Worm (Caenorhabditis elegans) whole organism, L4 larva: ENCODE data around the gene srd-42.
A peak's percentile ranks its signal among the peaks of the same experiment; 100 is the strongest.

Experiments used
- D1046.2 ChIP-seq: fragments of 200-800 bp; sonication (Bioruptor generic); IDR thresholded peaks from 2 replicates; pipeline ENCODE4 v1.3.6; 2022; ENCODE audit warnings: missing genetic modification characterization, missing compliant biosample characterization
- F26F4.8 ChIP-seq: fragments of 200-800 bp; sonication (Bioruptor generic); conservative IDR thresholded peaks from 2 replicates; pipeline ENCODE4 v1.3.6; 2022; ENCODE audit warnings: missing genetic modification characterization, missing compliant biosample characterization
- F37D6.2 ChIP-seq: sonication (generic microtip); optimal IDR thresholded peaks from 2 replicates; lab custom pipeline; 2016; ENCODE audit warnings: mild to moderate bottlenecking, missing genetic modification characterization, missing compliant biosample characterization
- R02D3.7 ChIP-seq: fragments of 150-350 bp; sonication (generic microtip); optimal IDR thresholded peaks from 3 replicates; lab custom pipeline; 2014; ENCODE audit warnings: missing biosample characterization, missing genetic modification characterization
- aha-1 ChIP-seq: fragments of 150-350 bp; peaks from one replicate; lab custom pipeline; 2014; ENCODE audit warnings: missing biosample characterization, missing genetic modification characterization
- ama-1 ChIP-seq: fragments of 150-350 bp; optimal IDR thresholded peaks from 2 replicates; lab custom pipeline; 2014; ENCODE audit warnings: inconsistent platforms, mixed read lengths
- arid-1 ChIP-seq: fragments of 200-800 bp; sonication (Bioruptor generic); conservative IDR thresholded peaks from 2 replicates; pipeline ENCODE4 v1.3.6; 2022; ENCODE audit warnings: missing genetic modification reagents, missing genetic modification characterization, missing compliant biosample characterization
- attf-4 ChIP-seq: sonication (generic microtip); optimal IDR thresholded peaks from 3 replicates; lab custom pipeline; 2017; ENCODE audit warnings: missing biosample characterization, missing genetic modification characterization
- cey-2 ChIP-seq: sonication (generic microtip); optimal IDR thresholded peaks from 3 replicates; lab custom pipeline; 2017; ENCODE audit warnings: missing genetic modification characterization, mild to moderate bottlenecking, missing compliant biosample characterization, antibody characterized with exemption, borderline replicate concordance; ENCODE audit not compliant: insufficient read depth
- ctbp-1 ChIP-seq: fragments of 200-800 bp; sonication (Bioruptor generic); IDR thresholded peaks from 2 replicates; pipeline ENCODE4 v1.3.6; 2022; ENCODE audit warnings: missing genetic modification reagents, missing genetic modification characterization, missing compliant biosample characterization
- daf-12 ChIP-seq: fragments of 150-350 bp; optimal IDR thresholded peaks from 2 replicates; lab custom pipeline; 2014; ENCODE audit warnings: missing biosample characterization, missing genetic modification reagents, missing genetic modification characterization
- daf-16 ChIP-seq, 3 experiments: sonication (generic microtip); optimal IDR thresholded peaks; 2 replicates each; lab custom pipeline; 2016 to 2017; ENCODE audit warnings: missing genetic modification characterization in 3 of 3, missing genetic modification reagents in 3 of 3, mild to moderate bottlenecking in 2 of 3, missing compliant biosample characterization in 2 of 3, missing biosample characterization in 1 of 3, moderate library complexity in 1 of 3
- daf-19 ChIP-seq: fragments of 200-800 bp; sonication (Bioruptor generic); conservative IDR thresholded peaks from 2 replicates; pipeline ENCODE4 v1.3.6; 2022; ENCODE audit warnings: missing genetic modification characterization, missing compliant biosample characterization
- dmd-9 ChIP-seq: fragments of 200-800 bp; sonication (Bioruptor generic); IDR thresholded peaks from 2 replicates; pipeline ENCODE4 v1.3.6; 2022; ENCODE audit warnings: missing genetic modification reagents, missing genetic modification characterization, missing compliant biosample characterization
- dpl-1 ChIP-seq: fragments of 150-350 bp; optimal IDR thresholded peaks from 2 replicates; lab custom pipeline; 2014; ENCODE audit warnings: missing biosample characterization, missing genetic modification reagents, missing genetic modification characterization
- duxl-1 ChIP-seq: sonication (generic microtip); optimal IDR thresholded peaks from 2 replicates; lab custom pipeline; 2016; ENCODE audit warnings: mild to moderate bottlenecking, missing genetic modification characterization, moderate library complexity, missing compliant biosample characterization; ENCODE audit not compliant: poor library complexity
- egl-27 ChIP-seq: sonication (generic microtip); optimal IDR thresholded peaks from 3 replicates; lab custom pipeline; 2017; ENCODE audit warnings: missing biosample characterization, missing genetic modification reagents, missing genetic modification characterization
- fkh-10 ChIP-seq: fragments of 150-350 bp; optimal IDR thresholded peaks from 2 replicates; lab custom pipeline; 2014; ENCODE audit warnings: missing biosample characterization, missing genetic modification reagents, missing genetic modification characterization
- hlh-30 ChIP-seq: sonication (generic microtip); optimal IDR thresholded peaks from 2 replicates; lab custom pipeline; 2017; ENCODE audit warnings: antibody characterized with exemption, mild to moderate bottlenecking, missing genetic modification characterization, missing compliant biosample characterization; ENCODE audit not compliant: insufficient read depth
- hmg-1.1 ChIP-seq: fragments of 200-800 bp; sonication (Bioruptor generic); IDR thresholded peaks from 2 replicates; pipeline ENCODE4 v1.3.6; 2022; ENCODE audit warnings: missing genetic modification reagents, missing genetic modification characterization, missing compliant biosample characterization
- lin-15B ChIP-seq: fragments of 150-350 bp; sonication (generic microtip); optimal IDR thresholded peaks from 3 replicates; lab custom pipeline; 2014; ENCODE audit warnings: missing biosample characterization, missing genetic modification characterization
- lin-38 ChIP-seq: fragments of 200-800 bp; sonication (Bioruptor generic); IDR thresholded peaks from 2 replicates; pipeline ENCODE4 v1.3.6; 2022; ENCODE audit warnings: missing genetic modification reagents, missing genetic modification characterization, missing compliant biosample characterization
- lin-39 ChIP-seq: fragments of 150-350 bp; optimal IDR thresholded peaks from 2 replicates; lab custom pipeline; 2014; ENCODE audit warnings: missing biosample characterization, missing genetic modification reagents, missing genetic modification characterization
- lsy-2 ChIP-seq, 2 experiments: fragments of 150-350 bp in 1 of 2; sonication (generic microtip) in 1 of 2; optimal IDR thresholded peaks; 2 replicates each; lab custom pipeline; 2014 to 2017; ENCODE audit warnings: missing biosample characterization in 2 of 2, missing genetic modification characterization in 2 of 2
- madf-9 ChIP-seq: fragments of 200-800 bp; sonication (Bioruptor generic); conservative IDR thresholded peaks from 2 replicates; pipeline ENCODE4 v1.3.6; 2022; ENCODE audit warnings: missing genetic modification reagents, missing genetic modification characterization, missing compliant biosample characterization
- mep-1 ChIP-seq: fragments of 150-350 bp; sonication (generic microtip); optimal IDR thresholded peaks from 3 replicates; lab custom pipeline; 2014; ENCODE audit warnings: missing biosample characterization, missing genetic modification characterization
- mxl-3 ChIP-seq: fragments of 200-800 bp; sonication (Bioruptor generic); optimal IDR thresholded peaks from 2 replicates; lab custom pipeline; 2018; ENCODE audit warnings: mild to moderate bottlenecking, missing genetic modification characterization, missing compliant biosample characterization
- nhr-102 ChIP-seq: sonication (generic microtip); optimal IDR thresholded peaks from 2 replicates; lab custom pipeline; 2016; ENCODE audit warnings: mild to moderate bottlenecking, missing genetic modification characterization, moderate library complexity, missing compliant biosample characterization
- nhr-11 ChIP-seq: fragments of 150-350 bp; optimal IDR thresholded peaks from 2 replicates; lab custom pipeline; 2014; ENCODE audit warnings: missing biosample characterization, missing genetic modification characterization
- nhr-28 ChIP-seq: fragments of 150-350 bp; optimal IDR thresholded peaks from 2 replicates; lab custom pipeline; 2014; ENCODE audit warnings: missing biosample characterization, missing genetic modification characterization
- nhr-41 ChIP-seq: fragments of 200-800 bp; sonication (Bioruptor generic); IDR thresholded peaks from 2 replicates; pipeline ENCODE4 v1.3.6; 2022; ENCODE audit warnings: missing genetic modification reagents, missing genetic modification characterization, missing compliant biosample characterization
- nhr-77 ChIP-seq: fragments of 150-350 bp; optimal IDR thresholded peaks from 2 replicates; lab custom pipeline; 2014; ENCODE audit warnings: missing biosample characterization, missing genetic modification characterization
- pha-4 ChIP-seq, 2 experiments: fragments of 150-350 bp in 1 of 2; fragments of 200-800 bp in 1 of 2; sonication (Bioruptor generic) in 1 of 2; IDR thresholded peaks in 1 of 2; optimal IDR thresholded peaks in 1 of 2; 2 replicates each; pipeline versions ENCODE4 v1.3.6 to Lab custom; 2014 to 2022; ENCODE audit warnings: missing genetic modification characterization in 2 of 2, missing genetic modification reagents in 2 of 2, missing biosample characterization in 1 of 2, missing compliant biosample characterization in 1 of 2
- php-3 ChIP-seq: fragments of 200-800 bp; sonication (Bioruptor generic); IDR thresholded peaks from 2 replicates; pipeline ENCODE4 v1.3.6; 2022; ENCODE audit warnings: missing genetic modification reagents, missing genetic modification characterization, missing compliant biosample characterization
- rbr-2 ChIP-seq: sonication (generic microtip); optimal IDR thresholded peaks from 2 replicates; lab custom pipeline; 2016; ENCODE audit warnings: missing genotype, missing genetic modification characterization, missing compliant biosample characterization
- saeg-2 ChIP-seq: fragments of 200-800 bp; sonication (Bioruptor generic); IDR thresholded peaks from 2 replicates; pipeline ENCODE4 v1.3.6; 2022; ENCODE audit warnings: missing genetic modification reagents, missing genetic modification characterization, missing compliant biosample characterization
- sdz-12 ChIP-seq: fragments of 200-800 bp; sonication (Bioruptor generic); optimal IDR thresholded peaks from 2 replicates; lab custom pipeline; 2018; ENCODE audit warnings: mild to moderate bottlenecking, missing genetic modification characterization, missing compliant biosample characterization
- skn-1 ChIP-seq: fragments of 150-350 bp; optimal IDR thresholded peaks from 2 replicates; lab custom pipeline; 2014; ENCODE audit warnings: missing biosample characterization, missing genetic modification characterization
- snpc-1.2 ChIP-seq: fragments of 200-800 bp; sonication (Bioruptor generic); IDR thresholded peaks from 2 replicates; pipeline ENCODE4 v1.3.6; 2022; ENCODE audit warnings: missing genetic modification reagents, missing genetic modification characterization, missing compliant biosample characterization
- spr-1 ChIP-seq: sonication (generic microtip); optimal IDR thresholded peaks from 2 replicates; lab custom pipeline; 2016; ENCODE audit warnings: mild to moderate bottlenecking, missing genetic modification characterization, missing compliant biosample characterization
- tag-97 ChIP-seq: fragments of 200-800 bp; sonication (Bioruptor generic); IDR thresholded peaks from 2 replicates; pipeline ENCODE4 v1.3.6; 2022; ENCODE audit warnings: missing genetic modification characterization, missing compliant biosample characterization
- unc-130 ChIP-seq: sonication (generic microtip); optimal IDR thresholded peaks from 2 replicates; lab custom pipeline; 2016; ENCODE audit warnings: missing genetic modification reagents, missing genetic modification characterization, missing compliant biosample characterization
- vab-7 ChIP-seq: fragments of 200-800 bp; sonication (Bioruptor generic); IDR thresholded peaks from 2 replicates; pipeline ENCODE4 v1.3.6; 2022; ENCODE audit warnings: missing genetic modification reagents, missing genetic modification characterization, missing compliant biosample characterization
- zag-1 ChIP-seq: fragments of 150-350 bp; optimal IDR thresholded peaks from 2 replicates; lab custom pipeline; 2014; ENCODE audit warnings: missing biosample characterization, missing genetic modification characterization
- zfp-2 ChIP-seq: sonication (generic microtip); optimal IDR thresholded peaks from 2 replicates; lab custom pipeline; 2016; ENCODE audit warnings: mild to moderate bottlenecking, missing genetic modification characterization, missing compliant biosample characterization
- zip-11 ChIP-seq: fragments of 200-800 bp; sonication (Bioruptor generic); IDR thresholded peaks from 2 replicates; pipeline ENCODE4 v1.3.6; 2022; ENCODE audit warnings: missing genetic modification characterization, missing compliant biosample characterization
- ztf-7 ChIP-seq: fragments of 150-350 bp; optimal IDR thresholded peaks from 2 replicates; lab custom pipeline; 2014; ENCODE audit warnings: missing biosample characterization, missing genetic modification characterization

srd-42 gene

ce11 chrX:13307852-13308251, 4.6 kb upstream of the srd-42 start (continued):
- TF ChIP-seq fkh-10, result no peak
- TF ChIP-seq mxl-3 (GFP tag; lab: Kevin White, UChicago), result peak; percentile 6
- TF ChIP-seq vab-7, result peak; percentile 38; the same call in 1 of the 2 replicates
- peak; percentile 50; the same call in 1 of the 2 replicates for TF ChIP-seq snpc-1.2 (GFP tag; lab: Robert Waterston, UW)
- no peak for TF ChIP-seq attf-4 (tag; lab: Kevin White, UChicago)
- no peak for TF ChIP-seq nhr-77 (tag; lab: Kevin White, UChicago)
- TF ChIP-seq pha-4 (GFP tag; IDR thresholded peaks at IDR 0.05; lab: Robert Waterston, UW), result peak; percentile 62; the same call in 1 of the 2 replicates
- TF ChIP-seq pha-4 (tag; optimal IDR thresholded peaks at IDR 0.05; lab: Kevin White, UChicago), result no peak
- no peak for TF ChIP-seq lin-39 (tag; lab: Kevin White, UChicago)
- no peak for TF ChIP-seq D1046.2 (GFP tag; lab: Robert Waterston, UW)
- TF ChIP-seq zip-11 (GFP tag; lab: Robert Waterston, UW), result no peak
- TF ChIP-seq spr-1, result peak; percentile 42
- TF ChIP-seq hmg-1.1, result 0 out of 2 replicates have a peak, but pooled peaks have one; percentile 52
- no peak for TF ChIP-seq ama-1 (lab: Kevin White, UChicago)
- no peak for TF ChIP-seq unc-130 (GFP tag; lab: Kevin White, UChicago)
- TF ChIP-seq nhr-11 (tag; lab: Kevin White, UChicago), result no peak
- no peak for TF ChIP-seq F37D6.2 (tag; lab: Kevin White, UChicago)
- no peak for TF ChIP-seq mep-1 (tag; lab: Kevin White, UChicago)
- TF ChIP-seq nhr-41 (GFP tag; lab: Robert Waterston, UW), result no peak
- no peak for TF ChIP-seq arid-1 (GFP tag; lab: Robert Waterston, UW)
- no peak for TF ChIP-seq sdz-12 (GFP tag; lab: Kevin White, UChicago)
- 0 out of 2 replicates have a peak, but pooled peaks have one; percentile 11 for TF ChIP-seq madf-9 (GFP tag; lab: Robert Waterston, UW)
- no peak for TF ChIP-seq daf-19 (GFP tag; lab: Robert Waterston, UW)
- TF ChIP-seq hlh-30 (tag; lab: Kevin White, UChicago), result peak; percentile 18

- TF ChIP-seq zip-11 (GFP tag; lab: Robert Waterston, UW) (peak; percentile 65; the same call in 1 of the 2 replicates), saeg-2 (GFP tag; lab: Robert Waterston, UW) (peak; percentile 72), rbr-2 (peak; percentile 90), tag-97 (GFP tag; lab: Robert Waterston, UW) (no peak), sdz-12 (GFP tag; lab: Kevin White, UChicago) (peak; percentile 90), F26F4.8 (GFP tag; lab: Robert Waterston, UW) (peak; percentile 80), php-3 (GFP tag; lab: Robert Waterston, UW) (peak; percentile 87), egl-27 (tag; lab: Kevin White, UChicago) (no peak), D1046.2 (GFP tag; lab: Robert Waterston, UW) (peak; percentile 91), R02D3.7 (tag; lab: Kevin White, UChicago) (no peak), lin-38 (no peak), ctbp-1 (GFP tag; lab: Robert Waterston, UW) (peak; percentile 93), ztf-7 (tag; lab: Kevin White, UChicago) (peak; percentile 88), mxl-3 (GFP tag; lab: Kevin White, UChicago) (peak; percentile 72), hlh-30 (tag; lab: Kevin White, UChicago) (peak; percentile 83), nhr-41 (GFP tag; lab: Robert Waterston, UW) (peak; percentile 90), zfp-2 (peak; percentile 69), daf-16 (GFP tag; optimal IDR thresholded peaks at IDR 0.05; lab: Kevin White, UChicago) (peak; percentile 87 to 97), daf-16 (tag; optimal IDR thresholded peaks at IDR 0.05; lab: Kevin White, UChicago) (peak; percentile 89), cey-2 (peak; percentile 20), dpl-1 (GFP tag; lab: Kevin White, UChicago) (peak; percentile 57), lin-15B (no peak), daf-12 (tag; lab: Kevin White, UChicago) (no peak), duxl-1 (tag; lab: Kevin White, UChicago) (no peak), aha-1 (tag; lab: Kevin White, UChicago) (peak; percentile 80), skn-1 (tag; lab: Kevin White, UChicago) (no peak), zag-1 (tag; lab: Kevin White, UChicago) (no peak), dmd-9 (GFP tag; lab: Robert Waterston, UW) (peak; percentile 72; the same call in 1 of the 2 replicates), nhr-102 (peak; percentile 91), lsy-2 (tag; optimal IDR thresholded peaks at IDR 0.05; lab: Kevin White, UChicago) (peak in 1 of 2 experiments; percentile 3), nhr-28 (tag; lab: Kevin White, UChicago) (peak; percentile 57), pha-4 (GFP tag; IDR thresholded peaks at IDR 0.05; lab: Robert Waterston, UW) (no peak; the same call in none of the 2 replicates), pha-4 (tag; optimal IDR thresholded peaks at IDR 0.05; lab: Kevin White, UChicago) (peak; percentile 12)
Measured at ce11 chrX:13306869-13307446, 3.7 kb upstream of the srd-42 start.
